Worm (Caenorhabditis elegans) whole organism, early embryonic: ENCODE results near the gene pfk-1.1.

ENCODE experiments used
- B0310.2 ChIP-seq: sonication (generic microtip); optimal IDR thresholded peaks from 2 replicates; lab custom pipeline; 2016; ENCODE audit warnings: mild to moderate bottlenecking, missing genetic modification characterization, missing compliant biosample characterization
- ama-1 ChIP-seq: fragments of 150-350 bp; optimal IDR thresholded peaks from 2 replicates; lab custom pipeline; 2014
- ceh-13 ChIP-seq: fragments of 200-800 bp; sonication (Bioruptor generic); optimal IDR thresholded peaks from 2 replicates; lab custom pipeline; 2018; ENCODE audit warnings: mild to moderate bottlenecking, missing genetic modification characterization, missing compliant biosample characterization
- ceh-36 ChIP-seq: sonication (generic microtip); optimal IDR thresholded peaks from 2 replicates; lab custom pipeline; 2016; ENCODE audit warnings: missing genetic modification characterization, inconsistent platforms, missing compliant biosample characterization
- hmbx-1 ChIP-seq: sonication (generic microtip); optimal IDR thresholded peaks from 2 replicates; lab custom pipeline; 2016; ENCODE audit warnings: mild to moderate bottlenecking, missing genetic modification characterization, missing compliant biosample characterization
- hmg-4 ChIP-seq: fragments of 200-800 bp; sonication (Bioruptor generic); optimal IDR thresholded peaks from 2 replicates; lab custom pipeline; 2018; ENCODE audit warnings: mild to moderate bottlenecking, missing genetic modification characterization, missing compliant biosample characterization
- pes-1 ChIP-seq: fragments of 200-800 bp; sonication (Bioruptor generic); IDR thresholded peaks from 2 replicates; pipeline ENCODE4 v1.3.6; 2022; ENCODE audit warnings: missing genetic modification reagents, missing genetic modification characterization, missing compliant biosample characterization
- scrt-1 ChIP-seq: fragments of 200-800 bp; sonication (Bioruptor generic); IDR thresholded peaks from 2 replicates; pipeline ENCODE4 v1.3.6; 2022; ENCODE audit warnings: missing genetic modification characterization, missing compliant biosample characterization
- sea-1 ChIP-seq: fragments of 200-800 bp; sonication (Bioruptor generic); conservative IDR thresholded peaks from 2 replicates; pipeline ENCODE4 v1.3.6; 2022; ENCODE audit warnings: missing genetic modification characterization, missing compliant biosample characterization
- tbx-11 ChIP-seq: fragments of 200-800 bp; sonication (Bioruptor generic); IDR thresholded peaks from 2 replicates; pipeline ENCODE4 v1.3.6; 2022; ENCODE audit warnings: missing genetic modification characterization, missing compliant biosample characterization
- tbx-37 ChIP-seq: fragments of 200-800 bp; sonication (Bioruptor generic); conservative IDR thresholded peaks from 2 replicates; pipeline ENCODE4 v1.3.6; 2022; ENCODE audit warnings: missing genetic modification reagents, missing genetic modification characterization, missing compliant biosample characterization
- tra-4 ChIP-seq: sonication (generic microtip); optimal IDR thresholded peaks from 2 replicates; lab custom pipeline; 2017; ENCODE audit warnings: missing genetic modification characterization, missing compliant biosample characterization

- TF ChIP-seq scrt-1 (GFP tag; lab: Robert Waterston, UW): no peak
- TF ChIP-seq ama-1: no peak
- no peak for TF ChIP-seq ceh-13 (GFP tag; lab: Kevin White, UChicago)
- no peak for TF ChIP-seq tra-4 (tag; lab: Kevin White, UChicago)
- no peak for TF ChIP-seq hmbx-1 (tag; lab: Kevin White, UChicago)
- TF ChIP-seq ceh-36 (tag; lab: Kevin White, UChicago): no peak
- no peak for TF ChIP-seq pes-1 (GFP tag; lab: Robert Waterston, UW)
- TF ChIP-seq B0310.2 (tag; lab: Kevin White, UChicago): no peak
- no peak for TF ChIP-seq sea-1
- no peak for TF ChIP-seq tbx-11
- TF ChIP-seq tbx-37 (GFP tag; lab: Robert Waterston, UW): no peak
- TF ChIP-seq hmg-4: no peak
Observed at ce11 chrX:2928089-2928488, 12.6 kb upstream of the pfk-1.1 start.
